Worm (Caenorhabditis elegans) whole organism, L4 larva: ENCODE data around the gene cnx-1.
"Not testable (repeated sequence)": the region's sequence is repeated elsewhere in the genome, so short reads cannot be mapped to it uniquely, and the experiment has no call there.

Experiments
- D1046.2 ChIP-seq: fragments of 200-800 bp; sonication (Bioruptor generic); IDR thresholded peaks from 2 replicates; pipeline ENCODE4 v1.3.6; 2022; ENCODE audit warnings: missing genetic modification characterization, missing compliant biosample characterization
- F10B5.3 ChIP-seq: sonication (generic microtip); optimal IDR thresholded peaks from 2 replicates; lab custom pipeline; 2016; ENCODE audit warnings: mild to moderate bottlenecking, missing genetic modification characterization, missing compliant biosample characterization
- F26F4.8 ChIP-seq: fragments of 200-800 bp; sonication (Bioruptor generic); conservative IDR thresholded peaks from 2 replicates; pipeline ENCODE4 v1.3.6; 2022; ENCODE audit warnings: missing genetic modification characterization, missing compliant biosample characterization
- F44E2.7 ChIP-seq: fragments of 200-800 bp; sonication (Bioruptor generic); IDR thresholded peaks from 2 replicates; pipeline ENCODE4 v2.1.2; 2022; ENCODE audit warnings: missing genetic modification characterization, missing compliant biosample characterization
- Y48G9A.11 ChIP-seq: fragments of 200-800 bp; sonication (Bioruptor generic); IDR thresholded peaks from 2 replicates; pipeline ENCODE4 v1.3.6; 2022; ENCODE audit warnings: missing genetic modification reagents, missing genetic modification characterization, missing compliant biosample characterization
- ZK337.2 ChIP-seq: fragments of 200-800 bp; sonication (Bioruptor generic); IDR thresholded peaks from 2 replicates; pipeline ENCODE4 v1.3.6; 2022; ENCODE audit warnings: missing genetic modification reagents, missing genetic modification characterization, missing compliant biosample characterization
- aha-1 ChIP-seq: fragments of 150-350 bp; peaks from one replicate; lab custom pipeline; 2014; ENCODE audit warnings: missing biosample characterization, missing genetic modification characterization
- arid-1 ChIP-seq: fragments of 200-800 bp; sonication (Bioruptor generic); conservative IDR thresholded peaks from 2 replicates; pipeline ENCODE4 v1.3.6; 2022; ENCODE audit warnings: missing genetic modification reagents, missing genetic modification characterization, missing compliant biosample characterization
- ceh-28 ChIP-seq: fragments of 150-350 bp; optimal IDR thresholded peaks from 2 replicates; lab custom pipeline; 2014; ENCODE audit warnings: missing biosample characterization, missing genetic modification reagents, missing genetic modification characterization
- ceh-44 ChIP-seq: fragments of 200-800 bp; sonication (Bioruptor generic); IDR thresholded peaks from 2 replicates; pipeline ENCODE4 v1.3.6; 2022; ENCODE audit warnings: missing genetic modification reagents, missing genetic modification characterization, missing compliant biosample characterization
- ctbp-1 ChIP-seq: fragments of 200-800 bp; sonication (Bioruptor generic); IDR thresholded peaks from 2 replicates; pipeline ENCODE4 v1.3.6; 2022; ENCODE audit warnings: missing genetic modification reagents, missing genetic modification characterization, missing compliant biosample characterization
- daf-19 ChIP-seq: fragments of 200-800 bp; sonication (Bioruptor generic); conservative IDR thresholded peaks from 2 replicates; pipeline ENCODE4 v1.3.6; 2022; ENCODE audit warnings: missing genetic modification characterization, missing compliant biosample characterization
- dmd-6 ChIP-seq: fragments of 200-800 bp; sonication (Bioruptor generic); IDR thresholded peaks from 2 replicates; pipeline ENCODE4 v1.3.6; 2022; ENCODE audit warnings: missing genetic modification reagents, missing genetic modification characterization, missing compliant biosample characterization
- dmd-8 ChIP-seq: fragments of 200-800 bp; sonication (Bioruptor generic); IDR thresholded peaks from 2 replicates; pipeline ENCODE4 v1.3.6; 2022; ENCODE audit warnings: missing genetic modification characterization, missing compliant biosample characterization
- dpl-1 ChIP-seq: fragments of 150-350 bp; optimal IDR thresholded peaks from 2 replicates; lab custom pipeline; 2014; ENCODE audit warnings: missing biosample characterization, missing genetic modification reagents, missing genetic modification characterization
- dve-1 ChIP-seq: sonication (generic microtip); optimal IDR thresholded peaks from 2 replicates; lab custom pipeline; 2017; ENCODE audit warnings: antibody characterized with exemption, mild to moderate bottlenecking, missing genetic modification characterization, missing compliant biosample characterization; ENCODE audit not compliant: insufficient read depth
- egl-27 ChIP-seq: sonication (generic microtip); optimal IDR thresholded peaks from 3 replicates; lab custom pipeline; 2017; ENCODE audit warnings: missing biosample characterization, missing genetic modification reagents, missing genetic modification characterization
- fkh-10 ChIP-seq: fragments of 150-350 bp; optimal IDR thresholded peaks from 2 replicates; lab custom pipeline; 2014; ENCODE audit warnings: missing biosample characterization, missing genetic modification reagents, missing genetic modification characterization
- hmg-1.1 ChIP-seq: fragments of 200-800 bp; sonication (Bioruptor generic); IDR thresholded peaks from 2 replicates; pipeline ENCODE4 v1.3.6; 2022; ENCODE audit warnings: missing genetic modification reagents, missing genetic modification characterization, missing compliant biosample characterization
- lim-7 ChIP-seq: fragments of 200-800 bp; sonication (Bioruptor generic); IDR thresholded peaks from 2 replicates; pipeline ENCODE4 v1.3.6; 2022; ENCODE audit warnings: missing genetic modification characterization, missing compliant biosample characterization
- lin-1 ChIP-seq: fragments of 200-800 bp; sonication (Bioruptor generic); IDR thresholded peaks from 2 replicates; pipeline ENCODE4 v1.3.6; 2022; ENCODE audit warnings: missing genetic modification reagents, missing genetic modification characterization, missing compliant biosample characterization
- lin-13 ChIP-seq: fragments of 150-350 bp; optimal IDR thresholded peaks from 2 replicates; lab custom pipeline; 2014; ENCODE audit warnings: missing biosample characterization, missing genetic modification reagents, missing genetic modification characterization
- lin-38 ChIP-seq: fragments of 200-800 bp; sonication (Bioruptor generic); IDR thresholded peaks from 2 replicates; pipeline ENCODE4 v1.3.6; 2022; ENCODE audit warnings: missing genetic modification reagents, missing genetic modification characterization, missing compliant biosample characterization
- madf-5 ChIP-seq, 2 experiments: fragments of 200-800 bp; sonication (Bioruptor generic); IDR thresholded peaks; 2 replicates each; pipeline ENCODE4 v1.3.6; 2022; ENCODE audit warnings: missing compliant biosample characterization in 2 of 2, missing genetic modification characterization in 2 of 2
- madf-9 ChIP-seq: fragments of 200-800 bp; sonication (Bioruptor generic); conservative IDR thresholded peaks from 2 replicates; pipeline ENCODE4 v1.3.6; 2022; ENCODE audit warnings: missing genetic modification reagents, missing genetic modification characterization, missing compliant biosample characterization
- mdl-1 ChIP-seq, 2 experiments: fragments of 150-350 bp in 1 of 2; sonication (generic microtip) in 1 of 2; optimal IDR thresholded peaks; 2 replicates each; lab custom pipeline; 2014 to 2017; ENCODE audit warnings: missing biosample characterization in 2 of 2, missing genetic modification characterization in 2 of 2
- mdt-29 ChIP-seq: fragments of 200-800 bp; sonication (Bioruptor generic); IDR thresholded peaks from 2 replicates; pipeline ENCODE4 v1.3.6; 2022; ENCODE audit warnings: missing genetic modification reagents, missing genetic modification characterization, missing compliant biosample characterization
- mes-2 ChIP-seq: sonication (generic microtip); optimal IDR thresholded peaks from 2 replicates; lab custom pipeline; 2016; ENCODE audit warnings: missing genotype, mild to moderate bottlenecking, missing genetic modification characterization, missing compliant biosample characterization; ENCODE audit not compliant: poor library complexity, severe bottlenecking
- nhr-102 ChIP-seq: sonication (generic microtip); optimal IDR thresholded peaks from 2 replicates; lab custom pipeline; 2016; ENCODE audit warnings: mild to moderate bottlenecking, missing genetic modification characterization, moderate library complexity, missing compliant biosample characterization
- nhr-28 ChIP-seq: fragments of 150-350 bp; optimal IDR thresholded peaks from 2 replicates; lab custom pipeline; 2014; ENCODE audit warnings: missing biosample characterization, missing genetic modification characterization
- pha-4 ChIP-seq, 2 experiments: fragments of 150-350 bp in 1 of 2; fragments of 200-800 bp in 1 of 2; sonication (Bioruptor generic) in 1 of 2; IDR thresholded peaks in 1 of 2; optimal IDR thresholded peaks in 1 of 2; 2 replicates each; pipeline versions ENCODE4 v1.3.6 to Lab custom; 2014 to 2022; ENCODE audit warnings: missing genetic modification characterization in 2 of 2, missing genetic modification reagents in 2 of 2, missing biosample characterization in 1 of 2, missing compliant biosample characterization in 1 of 2
- php-3 ChIP-seq: fragments of 200-800 bp; sonication (Bioruptor generic); IDR thresholded peaks from 2 replicates; pipeline ENCODE4 v1.3.6; 2022; ENCODE audit warnings: missing genetic modification reagents, missing genetic modification characterization, missing compliant biosample characterization
- pqm-1 ChIP-seq: sonication (generic microtip); optimal IDR thresholded peaks from 2 replicates; lab custom pipeline; 2017; ENCODE audit warnings: missing biosample characterization, missing genetic modification characterization
- snpc-1.2 ChIP-seq: fragments of 200-800 bp; sonication (Bioruptor generic); IDR thresholded peaks from 2 replicates; pipeline ENCODE4 v1.3.6; 2022; ENCODE audit warnings: missing genetic modification reagents, missing genetic modification characterization, missing compliant biosample characterization
- snpc-4 ChIP-seq: fragments of 150-350 bp; optimal IDR thresholded peaks from 2 replicates; lab custom pipeline; 2014; ENCODE audit warnings: missing biosample characterization, missing genetic modification characterization
- tra-1 ChIP-seq: fragments of 200-800 bp; sonication (Bioruptor generic); IDR thresholded peaks from 2 replicates; pipeline ENCODE4 v1.3.6; 2022; ENCODE audit warnings: missing genetic modification reagents, missing genetic modification characterization, missing compliant biosample characterization
- vab-7 ChIP-seq: fragments of 200-800 bp; sonication (Bioruptor generic); IDR thresholded peaks from 2 replicates; pipeline ENCODE4 v1.3.6; 2022; ENCODE audit warnings: missing genetic modification reagents, missing genetic modification characterization, missing compliant biosample characterization
- zfp-2 ChIP-seq: sonication (generic microtip); optimal IDR thresholded peaks from 2 replicates; lab custom pipeline; 2016; ENCODE audit warnings: mild to moderate bottlenecking, missing genetic modification characterization, missing compliant biosample characterization

Gene cnx-1

ce11 chrIII:9849950-9850349 is 33.0 kb upstream of the cnx-1 start (continued):
- peak; percentile 10 for TF ChIP-seq nhr-102 (tag; lab: Kevin White, UChicago)
- TF ChIP-seq php-3 (GFP tag; lab: Robert Waterston, UW): peak; percentile 65
- TF ChIP-seq snpc-4 (tag; lab: Kevin White, UChicago): no peak
- peak in 1 of 2 experiments; percentile 54 for TF ChIP-seq mdl-1 (tag; optimal IDR thresholded peaks at IDR 0.05; lab: Kevin White, UChicago)
- TF ChIP-seq zfp-2: no peak
- TF ChIP-seq dmd-6 (GFP tag; lab: Robert Waterston, UW): peak; percentile 63
- TF ChIP-seq nhr-28 (tag; lab: Kevin White, UChicago): peak; percentile 87
- TF ChIP-seq dve-1 (tag; lab: Kevin White, UChicago): peak; percentile 85
- TF ChIP-seq aha-1: no peak
- no peak for TF ChIP-seq daf-19 (GFP tag; lab: Robert Waterston, UW)
- no peak for TF ChIP-seq F10B5.3 (tag; lab: Kevin White, UChicago)
- no peak for TF ChIP-seq fkh-10 (GFP tag; lab: Kevin White, UChicago)
- TF ChIP-seq ceh-28 (tag; lab: Kevin White, UChicago): no peak

- TF ChIP-seq F44E2.7 (GFP tag; lab: Robert Waterston, UW) (0 out of 2 replicates have a peak, but pooled peaks have one; percentile 20), dmd-8 (peak; percentile 66; the same call in 1 of the 2 replicates), mdt-29 (GFP tag; lab: Robert Waterston, UW) (peak; percentile 47; the same call in 1 of the 2 replicates), ZK337.2 (0 out of 2 replicates have a peak, but pooled peaks have one; percentile 48), ctbp-1 (peak; percentile 34; the same call in 1 of the 2 replicates), hmg-1.1 (GFP tag; lab: Robert Waterston, UW) (peak; percentile 51; the same call in 1 of the 2 replicates), Y48G9A.11 (peak; percentile 58), snpc-1.2 (GFP tag; lab: Robert Waterston, UW) (peak; percentile 73), lin-38 (GFP tag; lab: Robert Waterston, UW) (peak; percentile 86), madf-5 (GFP tag; IDR thresholded peaks at IDR 0.05; lab: Robert Waterston, UW) (0 out of 4 replicates have a peak, but pooled peaks of 1 of the 2 experiments have one; percentile 17), D1046.2 (peak; percentile 59; the same call in 1 of the 2 replicates), arid-1 (GFP tag; lab: Robert Waterston, UW) (peak; percentile 63; the same call in 1 of the 2 replicates), madf-9 (GFP tag; lab: Robert Waterston, UW) (0 out of 2 replicates have a peak, but pooled peaks have one; percentile 42), vab-7 (GFP tag; lab: Robert Waterston, UW) (peak; percentile 69), tra-1 (GFP tag; lab: Robert Waterston, UW) (0 out of 2 replicates have a peak, but pooled peaks have one; percentile 31), lin-1 (GFP tag; lab: Robert Waterston, UW) (peak; percentile 28; the same call in 1 of the 2 replicates), F26F4.8 (GFP tag; lab: Robert Waterston, UW) (peak; percentile 54; the same call in 1 of the 2 replicates), lim-7 (peak; percentile 73), pha-4 (GFP tag; IDR thresholded peaks at IDR 0.05; lab: Robert Waterston, UW) (peak; percentile 60; the same call in 1 of the 2 replicates)
- TF ChIP-seq pha-4 (tag; optimal IDR thresholded peaks at IDR 0.05; lab: Kevin White, UChicago): not testable (repeated sequence)
Measured at ce11 chrIII:9849111-9849510, 32.2 kb upstream of the cnx-1 start.

ce11 chrIII:9848603-9849002 is 31.7 kb upstream of the cnx-1 start:
- TF ChIP-seq mes-2 (tag; lab: Kevin White, UChicago) (peak; percentile 38), egl-27 (tag; lab: Kevin White, UChicago) (no peak), dpl-1 (GFP tag; lab: Kevin White, UChicago) (peak; percentile 43), ceh-44 (GFP tag; lab: Robert Waterston, UW) (no peak), lin-13 (GFP tag; lab: Kevin White, UChicago) (no peak), pqm-1 (tag; lab: Kevin White, UChicago) (no peak)
